Worm (Caenorhabditis elegans) whole organism, early embryonic: ENCODE measurements around the gene Y119D3B.21.
"Not testable (repeated sequence)": the region's sequence is repeated elsewhere in the genome, so short reads cannot be mapped to it uniquely, and the experiment has no call there.

ENCODE experiments used
- ama-1 ChIP-seq: fragments of 150-350 bp; optimal IDR thresholded peaks from 2 replicates; lab custom pipeline; 2014
- ets-7 ChIP-seq: sonication (generic microtip); optimal IDR thresholded peaks from 2 replicates; lab custom pipeline; 2016; ENCODE audit warnings: missing genotype, missing genetic modification characterization, missing compliant biosample characterization
- flt-1 ChIP-seq: fragments of 200-800 bp; sonication (Bioruptor generic); IDR thresholded peaks from 2 replicates; pipeline ENCODE4 v1.3.6; 2022; ENCODE audit warnings: missing genetic modification characterization, missing compliant biosample characterization
- hmg-4 ChIP-seq: fragments of 200-800 bp; sonication (Bioruptor generic); optimal IDR thresholded peaks from 2 replicates; lab custom pipeline; 2018; ENCODE audit warnings: mild to moderate bottlenecking, missing genetic modification characterization, missing compliant biosample characterization
- hnd-1 ChIP-seq: sonication (generic microtip); optimal IDR thresholded peaks from 2 replicates; lab custom pipeline; 2016; ENCODE audit warnings: missing genetic modification characterization, missing compliant biosample characterization
- sea-1 ChIP-seq: fragments of 200-800 bp; sonication (Bioruptor generic); conservative IDR thresholded peaks from 2 replicates; pipeline ENCODE4 v1.3.6; 2022; ENCODE audit warnings: missing genetic modification characterization, missing compliant biosample characterization
- tbx-11 ChIP-seq: fragments of 200-800 bp; sonication (Bioruptor generic); IDR thresholded peaks from 2 replicates; pipeline ENCODE4 v1.3.6; 2022; ENCODE audit warnings: missing genetic modification characterization, missing compliant biosample characterization
- tbx-37 ChIP-seq: fragments of 200-800 bp; sonication (Bioruptor generic); conservative IDR thresholded peaks from 2 replicates; pipeline ENCODE4 v1.3.6; 2022; ENCODE audit warnings: missing genetic modification reagents, missing genetic modification characterization, missing compliant biosample characterization
- tra-4 ChIP-seq: sonication (generic microtip); optimal IDR thresholded peaks from 2 replicates; lab custom pipeline; 2017; ENCODE audit warnings: missing genetic modification characterization, missing compliant biosample characterization

The Y119D3B.21 gene

ce11 chrIII:1256519-1256918 lies 41.7 kb downstream of the Y119D3B.21 start, which contains the start of gene fbxa-208:
fbxa-208 (plus strand) TSS chrIII:1256819.
- TF ChIP-seq ama-1 (lab: Kevin White, UChicago); tra-4 (tag; lab: Kevin White, UChicago); tbx-37: not testable (repeated sequence)

- TF ChIP-seq ets-7 (tag; lab: Kevin White, UChicago); flt-1 (GFP tag; lab: Robert Waterston, UW); hmg-4: not testable (repeated sequence)
Observed at ce11 chrIII:1258358-1258757, 43.6 kb downstream of the Y119D3B.21 start, which contains the start of gene fbxa-78. fbxa-78 (minus strand) TSS chrIII:1258458.

ce11 chrIII:1261198-1261597 lies 46.4 kb downstream of the Y119D3B.21 start:
- TF ChIP-seq tbx-11 (GFP tag; lab: Robert Waterston, UW) = 0 out of 2 replicates have a peak, but pooled peaks have one; percentile 47

ce11 chrIII:1263692-1264091 lies 48.9 kb downstream of the Y119D3B.21 start, which contains the start of gene srz-9:
srz-9 (plus strand) TSS chrIII:1263992.
- TF ChIP-seq ets-7 (tag; lab: Kevin White, UChicago); hnd-1; sea-1 (GFP tag; lab: Robert Waterston, UW): not testable (repeated sequence)
